Fruit fly (Drosophila melanogaster): ENCODE measurements around the gene dati.

The dati gene

DNA sequence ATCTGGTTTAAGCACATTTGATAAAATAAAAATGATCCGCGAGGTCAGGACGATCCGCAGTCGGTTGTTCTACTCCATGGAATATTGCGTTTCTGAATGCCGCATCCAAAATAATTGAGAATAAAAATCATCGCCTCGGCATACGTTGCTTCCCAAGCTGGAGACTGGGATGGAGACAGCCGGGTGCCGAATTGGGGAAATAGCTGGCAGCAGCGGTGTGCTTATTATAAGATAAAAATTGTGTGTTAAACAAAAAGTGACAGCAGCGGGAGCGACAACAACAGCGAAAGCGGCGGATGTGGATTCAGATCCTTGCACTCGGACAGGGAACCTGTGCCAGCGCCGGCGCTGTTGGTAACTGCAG is at the start of gene dati:
Gene dati (minus strand): TSS at position 101 of the 364 bp plus-strand sequence.
- TF ChIP-seq CTCF (optimal IDR thresholded peaks at IDR 0.05) (no peak), CG8478 (optimal IDR thresholded peaks at IDR 0.05) (no peak)

DNA sequence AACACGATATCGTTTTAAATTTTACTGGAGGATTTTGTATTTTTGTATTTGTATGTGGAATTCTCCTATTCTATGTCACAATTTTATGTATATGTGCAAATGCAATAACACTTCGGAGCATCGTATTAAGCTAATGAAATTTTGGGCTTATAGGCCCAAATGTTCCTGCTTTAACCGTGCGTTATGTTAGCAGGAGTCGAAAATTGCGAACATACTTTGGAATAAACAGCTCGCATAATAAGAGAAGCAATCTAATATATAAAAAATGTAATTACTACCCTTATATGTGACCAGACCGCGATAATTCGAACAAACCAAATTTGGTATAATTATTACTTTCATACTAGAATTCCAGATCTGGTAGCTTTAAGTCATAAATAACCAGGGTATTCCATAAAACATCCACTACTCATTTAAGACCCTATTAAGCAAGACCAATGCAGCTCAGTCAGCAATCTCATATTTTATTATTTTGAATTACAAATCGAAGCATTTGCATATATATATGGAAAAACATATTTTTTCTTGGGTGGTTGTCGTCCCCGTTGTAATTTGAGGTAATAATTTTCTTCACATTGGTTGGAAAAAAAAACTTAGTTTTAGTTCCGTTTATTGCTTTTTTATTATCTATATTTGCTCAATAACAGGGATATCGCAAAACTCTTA is 48.3 kb upstream of the dati start, which contains the start of gene lgs:
Gene lgs (minus strand): TSS at position 320 of the 666 bp plus-strand sequence.
- TF ChIP-seq CG8478 (optimal IDR thresholded peaks at IDR 0.05) (no peak), CTCF (optimal IDR thresholded peaks at IDR 0.05) (no peak)

- TF ChIP-seq CG8478 (optimal IDR thresholded peaks at IDR 0.05) (no peak), CTCF (optimal IDR thresholded peaks at IDR 0.05) (no peak)
These were observed 39.0 kb upstream of the dati start for dm6 chr4:434355-434754.

DNA sequence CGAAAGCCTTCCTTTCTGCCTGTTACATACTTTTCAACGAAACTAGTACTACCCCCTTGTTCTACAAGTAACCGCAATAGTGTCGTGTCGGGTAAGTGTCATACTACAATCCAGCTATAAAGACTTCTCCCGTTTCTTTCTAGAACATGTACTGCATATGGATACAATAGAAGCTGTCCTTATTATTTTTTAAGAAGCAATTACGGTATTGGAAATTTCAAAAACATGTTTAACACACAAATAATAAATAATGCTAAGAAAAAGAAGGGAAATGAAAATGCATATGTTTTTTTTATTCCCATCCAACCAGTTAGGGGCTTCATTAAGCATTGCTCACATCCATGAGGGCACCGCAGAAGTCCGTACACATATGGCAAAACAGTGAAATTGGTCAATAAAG is 34.1 kb upstream of the dati start:
- no peak for TF ChIP-seq CTCF (optimal IDR thresholded peaks at IDR 0.05)
- no peak for TF ChIP-seq CG8478 (optimal IDR thresholded peaks at IDR 0.05)

DNA sequence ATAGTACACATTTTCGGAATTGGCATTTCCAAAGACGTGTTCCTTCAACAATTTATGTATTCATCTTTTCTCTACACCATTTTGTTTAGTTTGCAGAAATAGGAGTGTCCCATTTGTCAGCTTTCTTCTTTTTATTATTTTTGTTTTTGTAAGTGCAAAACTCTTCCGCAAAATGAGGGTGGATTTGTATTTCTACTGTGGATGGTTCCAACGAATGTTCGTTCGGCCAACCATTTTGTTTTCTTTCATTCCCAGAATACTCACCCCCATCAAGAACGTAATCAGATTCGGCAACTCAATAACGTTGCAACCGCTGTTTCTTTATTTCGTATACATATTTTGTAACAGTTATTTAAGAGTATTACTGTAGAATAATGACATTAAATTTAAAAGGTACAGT is 32.9 kb upstream of the dati start:
- TF ChIP-seq CTCF (optimal IDR thresholded peaks at IDR 0.05) (no peak), CG8478 (optimal IDR thresholded peaks at IDR 0.05) (no peak)

DNA sequence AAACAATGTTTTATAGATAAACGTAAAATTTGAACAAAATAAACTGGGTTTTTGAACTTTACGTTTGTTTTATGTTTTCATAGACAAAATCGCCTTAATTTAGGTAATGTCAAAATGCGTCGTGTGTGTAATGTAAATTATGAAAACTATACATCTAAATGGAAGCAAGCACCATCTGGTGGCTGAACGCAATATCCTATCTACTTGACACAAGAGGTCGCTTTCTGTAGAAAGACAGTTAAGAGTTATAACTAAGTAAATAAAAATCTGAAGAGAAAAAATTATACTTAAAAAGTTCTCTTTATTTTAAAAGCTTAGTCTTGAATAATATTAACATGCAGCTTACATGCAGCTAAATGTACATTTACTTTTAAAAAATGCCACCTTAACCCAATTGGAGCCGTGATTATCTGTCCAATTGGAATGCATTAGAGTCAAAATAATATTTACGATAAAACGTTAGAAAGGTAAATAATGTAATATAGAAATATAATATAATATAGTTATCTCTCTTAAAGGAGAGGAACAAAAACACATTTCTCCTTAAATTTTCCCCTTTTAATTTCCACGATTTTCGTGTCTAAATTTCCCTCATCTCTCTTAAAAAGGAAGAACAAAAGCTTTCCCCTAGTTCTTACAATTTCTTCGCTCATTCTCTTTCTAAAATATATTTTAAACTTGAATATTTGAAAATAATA is 29.4 kb upstream of the dati start:
- TF ChIP-seq CG8478 (optimal IDR thresholded peaks at IDR 0.05) (no peak), CTCF (optimal IDR thresholded peaks at IDR 0.05) (peak; percentile 92 to 98)

DNA sequence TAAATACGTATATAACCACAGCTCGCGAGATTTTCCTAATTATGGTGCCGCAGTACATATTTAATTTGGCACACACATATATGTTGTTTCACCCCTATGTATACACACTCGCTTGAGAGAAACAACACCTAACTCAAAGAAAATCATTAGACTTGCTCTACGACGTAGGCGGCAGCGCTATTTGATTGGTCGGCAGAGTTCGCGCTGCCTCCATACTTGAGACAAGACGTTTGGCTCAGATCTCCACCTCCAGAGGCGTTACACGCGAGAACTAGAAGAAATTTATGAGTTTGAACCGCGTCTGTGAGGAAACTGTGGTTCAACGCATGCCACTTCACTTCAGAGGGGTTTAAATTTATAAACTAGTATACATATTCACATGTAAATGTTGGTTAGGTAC is 27.9 kb upstream of the dati start:
- TF ChIP-seq CG8478 (optimal IDR thresholded peaks at IDR 0.05) (no peak), CTCF (optimal IDR thresholded peaks at IDR 0.05) (no peak)

DNA sequence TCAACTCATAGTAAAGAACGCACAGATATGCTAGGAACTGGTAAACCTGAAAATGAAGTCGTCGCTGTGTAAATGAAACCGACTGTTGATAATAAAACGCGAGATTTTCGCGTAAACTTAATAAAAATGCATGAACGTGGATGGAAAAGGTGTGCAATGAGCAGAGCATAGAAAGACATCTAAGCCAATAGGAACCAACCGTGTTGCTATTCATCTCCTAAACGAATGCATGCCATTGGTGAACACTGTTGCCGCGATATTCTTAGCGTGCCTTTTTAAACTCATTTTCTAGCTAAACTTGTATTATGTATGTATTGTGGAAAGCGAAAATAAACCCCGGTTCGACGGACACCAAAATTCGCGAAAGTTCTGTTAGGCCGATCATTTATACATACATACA is 26.4 kb upstream of the dati start:
- TF ChIP-seq CG8478 (optimal IDR thresholded peaks at IDR 0.05), result no peak
- TF ChIP-seq CTCF (optimal IDR thresholded peaks at IDR 0.05), result no peak

- TF ChIP-seq CG8478 (optimal IDR thresholded peaks at IDR 0.05) (no peak), CTCF (optimal IDR thresholded peaks at IDR 0.05) (no peak)
These were observed 25.6 kb upstream of the dati start for dm6 chr4:421025-421424.

- TF ChIP-seq CTCF (optimal IDR thresholded peaks at IDR 0.05) (no peak), CG8478 (optimal IDR thresholded peaks at IDR 0.05) (no peak)
These were observed 23.3 kb upstream of the dati start for dm6 chr4:418701-419100.

- TF ChIP-seq CTCF (optimal IDR thresholded peaks at IDR 0.05) (peak; percentile 64 to 86), CG8478 (optimal IDR thresholded peaks at IDR 0.05) (no peak)
These were observed 20.9 kb upstream of the dati start for dm6 chr4:416288-416687.

dm6 chr4:415428-415911 is 20.1 kb upstream of the dati start:
- peak; percentile 42 to 43 for TF ChIP-seq CTCF (optimal IDR thresholded peaks at IDR 0.05)

DNA sequence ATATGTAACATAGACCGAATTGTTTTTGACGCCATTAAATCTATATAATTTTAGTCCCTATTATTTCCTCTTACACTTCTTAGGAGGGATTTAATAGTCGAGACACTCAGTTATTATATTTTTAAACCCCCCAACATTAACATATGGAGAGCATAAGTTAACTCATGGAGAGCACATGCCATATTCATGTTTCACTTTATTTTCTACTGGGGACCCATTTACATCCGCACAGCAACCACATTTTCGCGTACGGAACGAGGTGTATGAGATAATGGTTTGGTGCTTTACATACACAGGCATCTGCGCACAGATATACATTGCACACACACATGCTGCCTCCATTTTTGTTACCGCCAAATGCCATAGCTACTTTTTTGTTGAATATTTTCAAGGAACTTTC is 16.1 kb upstream of the dati start:
- TF ChIP-seq CG8478 (optimal IDR thresholded peaks at IDR 0.05) (no peak), CTCF (optimal IDR thresholded peaks at IDR 0.05) (no peak)

- no peak for TF ChIP-seq CG8478 (optimal IDR thresholded peaks at IDR 0.05)
- peak; percentile 77 to 94 for TF ChIP-seq CTCF (optimal IDR thresholded peaks at IDR 0.05)
These were observed 11.4 kb upstream of the dati start for dm6 chr4:406843-407242.

dm6 chr4:406330-406729 is 10.9 kb upstream of the dati start:
- TF ChIP-seq CG8478 (optimal IDR thresholded peaks at IDR 0.05), result no peak
- TF ChIP-seq CTCF (optimal IDR thresholded peaks at IDR 0.05), result peak in 1 of 2 experiments; percentile 10

- no peak for TF ChIP-seq CTCF (optimal IDR thresholded peaks at IDR 0.05)
- TF ChIP-seq CG8478 (optimal IDR thresholded peaks at IDR 0.05), result no peak
These were observed 9.8 kb upstream of the dati start for dm6 chr4:405225-405624.
